Fruit fly (Drosophila melanogaster): ENCODE data around the gene dpr2.

The dpr2 gene

dm6 chr2L:10967257-10968008 lies 3.5 kb upstream of the dpr2 start:
- no peak for TF ChIP-seq Vsx2 (GFP tag; optimal IDR thresholded peaks at IDR 0.05; ENCODE audit: partially characterized antibody)
- TF ChIP-seq Mio (GFP tag; optimal IDR thresholded peaks at IDR 0.05) = no peak
- TF ChIP-seq N (GFP tag; optimal IDR thresholded peaks at IDR 0.05) = no peak
- TF ChIP-seq Dif (GFP tag; optimal IDR thresholded peaks at IDR 0.05; ENCODE audit: partially characterized antibody) = peak; percentile 80
- TF ChIP-seq tai (GFP tag; optimal IDR thresholded peaks at IDR 0.05) = no peak
- no peak for TF ChIP-seq dsf (GFP tag; optimal IDR thresholded peaks at IDR 0.05; ENCODE audit: borderline replicate concordance)
- peak; percentile 18 to 64 for TF ChIP-seq dl (GFP tag; optimal IDR thresholded peaks at IDR 0.05; ENCODE audit: insufficient read depth in 1 of 2, partially characterized antibody in 2 of 2)
- TF ChIP-seq GATAd (GFP tag; optimal IDR thresholded peaks at IDR 0.05) = no peak
- peak; percentile 44 for TF ChIP-seq rgr (GFP tag; optimal IDR thresholded peaks at IDR 0.05)
- TF ChIP-seq br (GFP tag; optimal IDR thresholded peaks at IDR 0.05) = no peak
- TF ChIP-seq dmrt93B (GFP tag; optimal IDR thresholded peaks at IDR 0.05) = no peak
- TF ChIP-seq CrebA (GFP tag; optimal IDR thresholded peaks at IDR 0.05; ENCODE audit: borderline replicate concordance) = no peak
- TF ChIP-seq woc (GFP tag; optimal IDR thresholded peaks at IDR 0.05) = peak; percentile 62
- TF ChIP-seq Dfd (GFP tag; optimal IDR thresholded peaks at IDR 0.05) = no peak
- no peak for TF ChIP-seq brk (GFP tag; optimal IDR thresholded peaks at IDR 0.05)
- TF ChIP-seq CG32264 (GFP tag; optimal IDR thresholded peaks at IDR 0.05) = no peak
- TF ChIP-seq h (GFP tag; optimal IDR thresholded peaks at IDR 0.05) = peak; percentile 47
- no peak for TF ChIP-seq jim (GFP tag; optimal IDR thresholded peaks at IDR 0.05)
- TF ChIP-seq Abd-B (GFP tag; optimal IDR thresholded peaks at IDR 0.05) = no peak
- TF ChIP-seq fru (GFP tag; optimal IDR thresholded peaks at IDR 0.05) = peak; percentile 36
- TF ChIP-seq OdsH (GFP tag; optimal IDR thresholded peaks at IDR 0.05) = peak; percentile 30
- TF ChIP-seq pan (optimal IDR thresholded peaks at IDR 0.05) = no peak
- peak; percentile 10 for TF ChIP-seq Sp1 (GFP tag; optimal IDR thresholded peaks at IDR 0.05)
- no peak for TF ChIP-seq lola (GFP tag; optimal IDR thresholded peaks at IDR 0.05)
- no peak for TF ChIP-seq usp (GFP tag; optimal IDR thresholded peaks at IDR 0.05)
- TF ChIP-seq foxo (GFP tag; optimal IDR thresholded peaks at IDR 0.05) = peak in 1 of 2 experiments; percentile 27
- no peak for TF ChIP-seq sv (GFP tag; optimal IDR thresholded peaks at IDR 0.05)
- TF ChIP-seq Jra (GFP tag; optimal IDR thresholded peaks at IDR 0.05) = no peak
- TF ChIP-seq Hr83 (GFP tag; optimal IDR thresholded peaks at IDR 0.05; ENCODE audit: poor library complexity, severe bottlenecking) = no peak
- TF ChIP-seq psq (GFP tag; optimal IDR thresholded peaks at IDR 0.05) = peak; percentile 44
- no peak for TF ChIP-seq Myc (optimal IDR thresholded peaks at IDR 0.05)
- peak; percentile 41 for TF ChIP-seq HLH106 (tag; optimal IDR thresholded peaks at IDR 0.05)
- TF ChIP-seq sage (GFP tag; optimal IDR thresholded peaks at IDR 0.05) = no peak
- TF ChIP-seq Hnf4 (GFP tag; optimal IDR thresholded peaks at IDR 0.05) = peak; percentile 16
- TF ChIP-seq CG9705 (GFP tag; optimal IDR thresholded peaks at IDR 0.05) = no peak
- TF ChIP-seq Rel (GFP tag; optimal IDR thresholded peaks at IDR 0.05) = no peak
- peak; percentile 51 for TF ChIP-seq Rel (tag; optimal IDR thresholded peaks at IDR 0.05)
- TF ChIP-seq Hr78 (GFP tag; optimal IDR thresholded peaks at IDR 0.05) = no peak
- no peak for TF ChIP-seq ey (GFP tag; optimal IDR thresholded peaks at IDR 0.05)

dm6 chr2L:10965962-10966361 lies 2.0 kb upstream of the dpr2 start:
- TF ChIP-seq h (GFP tag; optimal IDR thresholded peaks at IDR 0.05) = no peak
- no peak for TF ChIP-seq usp (GFP tag; optimal IDR thresholded peaks at IDR 0.05)

dm6 chr2L:10964493-10964892 lies 540 bp upstream of the dpr2 start:
- no peak for TF ChIP-seq OdsH (GFP tag; optimal IDR thresholded peaks at IDR 0.05)
- peak; percentile 66 for TF ChIP-seq Myc (optimal IDR thresholded peaks at IDR 0.05)
